Worm (Caenorhabditis elegans): ENCODE measurements around the gene F41C3.11.

F41C3.11 gene

ce11 chrII:4681391-4681790, 52.4 kb downstream of the F41C3.11 start, which contains the start of gene T05A7.7:
T05A7.7 (minus strand) TSS chrII:4681491.
- no peak for TF ChIP-seq fkh-10 (GFP tag; optimal IDR thresholded peaks at IDR 0.05)
- no peak for TF ChIP-seq C16A3.4 (tag; optimal IDR thresholded peaks at IDR 0.05)
- TF ChIP-seq ces-1 (GFP tag; optimal IDR thresholded peaks at IDR 0.05), result no peak
- TF ChIP-seq blmp-1 (tag; optimal IDR thresholded peaks at IDR 0.05), result peak; percentile 43
- no peak for TF ChIP-seq lin-15B (tag; optimal IDR thresholded peaks at IDR 0.05)
- TF ChIP-seq ztf-11 (tag; optimal IDR thresholded peaks at IDR 0.05), result no peak
- TF ChIP-seq ceh-8 (GFP tag; optimal IDR thresholded peaks at IDR 0.05), result no peak
